Fruit fly (Drosophila melanogaster) whole organism, embryonic: ENCODE measurements around the gene CG42716.
A peak's percentile ranks its signal among the peaks of the same experiment; 100 is the strongest.

Experiments
- ATbp ChIP-seq: fragments of 200-800 bp; sonication (Bioruptor generic); optimal IDR thresholded peaks from 2 replicates; lab custom pipeline; 2017; ENCODE audit warnings: missing biosample characterization, mild to moderate bottlenecking, missing genetic modification characterization, missing genetic modification reagents
- Antp ChIP-seq: fragments of 200-800 bp; sonication (Bioruptor generic); optimal IDR thresholded peaks from 3 replicates; lab custom pipeline; 2016; ENCODE audit warnings: missing biosample characterization, missing genetic modification characterization
- CG10543 ChIP-seq: fragments of 200-800 bp; sonication (Bioruptor generic); optimal IDR thresholded peaks from 3 replicates; lab custom pipeline; 2017; ENCODE audit warnings: missing biosample characterization, mild to moderate bottlenecking, missing genetic modification characterization, moderate library complexity
- CG11696 ChIP-seq: fragments of 200-800 bp; sonication (Bioruptor generic); IDR thresholded peaks from 2 replicates; pipeline ENCODE4 v1.3.6; 2022; ENCODE audit warnings: missing biosample characterization, missing genetic modification characterization
- CG14710 ChIP-seq: fragments of 200-800 bp; sonication (Bioruptor generic); optimal IDR thresholded peaks from 3 replicates; lab custom pipeline; 2019; ENCODE audit warnings: missing biosample characterization, mild to moderate bottlenecking, missing genetic modification characterization, moderate library complexity
- CG18011 ChIP-seq: fragments of 200-800 bp; sonication (Bioruptor generic); optimal IDR thresholded peaks from 2 replicates; lab custom pipeline; 2017; ENCODE audit warnings: missing biosample characterization, missing genetic modification characterization, mild to moderate bottlenecking, moderate library complexity, missing genotype
- CG2199 ChIP-seq: fragments of 200-800 bp; sonication (Bioruptor generic); IDR thresholded peaks from 3 replicates; pipeline ENCODE4 v1.3.6; 2022; ENCODE audit warnings: missing biosample characterization, missing genetic modification characterization
- CG2889 ChIP-seq: fragments of 200-800 bp; sonication (Bioruptor generic); IDR thresholded peaks from 3 replicates; pipeline ENCODE4 v1.3.6; 2022; ENCODE audit warnings: missing biosample characterization, missing genetic modification characterization
- CG32767 ChIP-seq: fragments of 200-800 bp; sonication (Bioruptor generic); IDR thresholded peaks from 2 replicates; pipeline ENCODE4 v1.3.6; 2022; ENCODE audit warnings: missing biosample characterization, missing genetic modification characterization
- CG34422 ChIP-seq: fragments of 200-800 bp; sonication (Bioruptor generic); IDR thresholded peaks from 3 replicates; pipeline ENCODE4 v1.3.6; 2022; ENCODE audit warnings: missing biosample characterization, missing genetic modification characterization
- CG3995 ChIP-seq: fragments of 200-800 bp; sonication (Bioruptor generic); optimal IDR thresholded peaks from 3 replicates; lab custom pipeline; 2016; ENCODE audit warnings: missing biosample characterization, missing genetic modification characterization
- CG4360 ChIP-seq: fragments of 200-800 bp; sonication (Bioruptor generic); IDR thresholded peaks from 2 replicates; pipeline ENCODE4 v1.3.6; 2022; ENCODE audit warnings: missing biosample characterization, missing genetic modification characterization
- CG4424 ChIP-seq: fragments of 200-800 bp; sonication (Bioruptor generic); optimal IDR thresholded peaks from 3 replicates; lab custom pipeline; 2016; ENCODE audit warnings: missing biosample characterization, missing genetic modification characterization
- CG5245 ChIP-seq: fragments of 200-800 bp; sonication (Bioruptor generic); optimal IDR thresholded peaks from 3 replicates; lab custom pipeline; 2016; ENCODE audit warnings: missing biosample characterization, missing genetic modification characterization
- CG6854 ChIP-seq: fragments of 200-800 bp; sonication (Bioruptor generic); optimal IDR thresholded peaks from 3 replicates; lab custom pipeline; 2017; ENCODE audit warnings: missing biosample characterization, mild to moderate bottlenecking, missing genetic modification characterization
- CG8281 ChIP-seq: fragments of 200-800 bp; sonication (Bioruptor generic); optimal IDR thresholded peaks from 2 replicates; lab custom pipeline; 2018; ENCODE audit warnings: missing biosample characterization, mild to moderate bottlenecking, missing genetic modification characterization, moderate library complexity
- CG8388 ChIP-seq: fragments of 200-800 bp; sonication (Bioruptor generic); optimal IDR thresholded peaks from 2 replicates; lab custom pipeline; 2019; ENCODE audit warnings: missing biosample characterization, mild to moderate bottlenecking, missing genetic modification characterization, moderate library complexity
- CG9932 ChIP-seq: fragments of 200-800 bp; sonication (Bioruptor generic); IDR thresholded peaks from 2 replicates; pipeline ENCODE4 v1.3.6; 2022; ENCODE audit warnings: missing biosample characterization, missing genetic modification characterization
- Chrac-16 ChIP-seq: fragments of 200-800 bp; sonication (Bioruptor generic); optimal IDR thresholded peaks from 3 replicates; lab custom pipeline; 2016; ENCODE audit warnings: missing biosample characterization, missing genetic modification characterization
- Dp ChIP-seq: fragments of 200-800 bp; sonication (Bioruptor generic); optimal IDR thresholded peaks from 2 replicates; lab custom pipeline; 2018; ENCODE audit warnings: missing biosample characterization, mild to moderate bottlenecking, missing genetic modification characterization, moderate library complexity
- E2f2 ChIP-seq: fragments of 200-800 bp; sonication (Bioruptor generic); IDR thresholded peaks from 2 replicates; pipeline ENCODE4 v1.3.6; 2022; ENCODE audit warnings: missing biosample characterization, missing genetic modification characterization
- Ets65A ChIP-seq: fragments of 200-800 bp; sonication (Bioruptor generic); peaks from one replicate; lab custom pipeline; 2016; ENCODE audit warnings: missing biosample characterization, missing genetic modification characterization
- Hand ChIP-seq: fragments of 200-800 bp; sonication (Bioruptor generic); optimal IDR thresholded peaks from 2 replicates; lab custom pipeline; 2017; ENCODE audit warnings: mild to moderate bottlenecking, missing biosample characterization, missing genetic modification reagents, missing genetic modification characterization
- MBD-R2 ChIP-seq: fragments of 200-800 bp; sonication (Bioruptor generic); IDR thresholded peaks from 2 replicates; pipeline ENCODE4 v1.3.6; 2022; ENCODE audit warnings: missing biosample characterization, missing genetic modification characterization
- MESR4 ChIP-seq: fragments of 200-800 bp; sonication (Bioruptor generic); optimal IDR thresholded peaks from 2 replicates; lab custom pipeline; 2018; ENCODE audit warnings: missing biosample characterization, mild to moderate bottlenecking, missing genetic modification characterization, moderate library complexity
- Med ChIP-seq: fragments of 200-800 bp; sonication (Bioruptor generic); peaks from one replicate; lab custom pipeline; 2016; ENCODE audit warnings: missing biosample characterization, missing genetic modification characterization, mild to moderate bottlenecking, inconsistent platforms, moderate library complexity
- NC2α ChIP-seq: fragments of 200-800 bp; sonication (Bioruptor generic); optimal IDR thresholded peaks from 2 replicates; lab custom pipeline; 2016; ENCODE audit warnings: missing biosample characterization, missing genetic modification characterization
- Optix ChIP-seq: fragments of 200-800 bp; sonication (Bioruptor generic); IDR thresholded peaks from 3 replicates; pipeline ENCODE4 v1.3.6; 2022; ENCODE audit warnings: missing biosample characterization, missing genetic modification characterization
- Trl ChIP-seq, 3 experiments: fragments of >200 bp in 2 of 3; fragments of 200-800 bp in 1 of 3; sonication (Bioruptor generic) in 1 of 3; optimal IDR thresholded peaks; 2 replicates in 1 of 3; 3 replicates in 2 of 3; lab custom pipeline; 2016 to 2017; ENCODE audit warnings: missing biosample characterization in 1 of 3, missing genetic modification characterization in 1 of 3
- ato ChIP-seq: fragments of 200-800 bp; sonication (Bioruptor generic); IDR thresholded peaks from 2 replicates; pipeline ENCODE4 v1.3.6; 2022; ENCODE audit warnings: missing biosample characterization, missing genetic modification characterization; ENCODE audit not compliant: partially characterized antibody
- cad ChIP-seq: fragments of >200 bp; optimal IDR thresholded peaks from 2 replicates; lab custom pipeline; 2017; ENCODE audit warnings: missing biosample characterization, missing genetic modification characterization
- dan ChIP-seq: fragments of 200-800 bp; sonication (Bioruptor generic); IDR thresholded peaks from 2 replicates; pipeline ENCODE4 v1.3.6; 2022; ENCODE audit warnings: missing biosample characterization, missing genetic modification characterization
- dm ChIP-seq: fragments of 200-800 bp; sonication (Bioruptor generic); optimal IDR thresholded peaks from 3 replicates; lab custom pipeline; 2016; ENCODE audit warnings: missing biosample characterization, missing genetic modification characterization
- gce ChIP-seq: fragments of 200-800 bp; sonication (Bioruptor generic); IDR thresholded peaks from 3 replicates; pipeline ENCODE4 v1.3.6; 2022; ENCODE audit warnings: missing biosample characterization, missing genetic modification characterization
- gfzf ChIP-seq: fragments of 200-800 bp; sonication (Bioruptor generic); optimal IDR thresholded peaks from 2 replicates; lab custom pipeline; 2016; ENCODE audit warnings: missing biosample characterization, mild to moderate bottlenecking, missing genetic modification characterization, moderate library complexity
- kay ChIP-seq: fragments of 200-800 bp; sonication (Bioruptor generic); optimal IDR thresholded peaks from 2 replicates; lab custom pipeline; 2016; ENCODE audit warnings: missing biosample characterization, missing genetic modification characterization
- nmo ChIP-seq: fragments of 200-800 bp; sonication (Bioruptor generic); optimal IDR thresholded peaks from 2 replicates; lab custom pipeline; 2018; ENCODE audit warnings: missing biosample characterization, mild to moderate bottlenecking, missing genetic modification characterization, moderate library complexity
- oc ChIP-seq: fragments of 200-800 bp; sonication (Bioruptor generic); optimal IDR thresholded peaks from 2 replicates; lab custom pipeline; 2018; ENCODE audit warnings: missing biosample characterization, mild to moderate bottlenecking, missing genetic modification characterization, moderate library complexity
- onecut ChIP-seq: fragments of 200-800 bp; sonication (Bioruptor generic); IDR thresholded peaks from 2 replicates; pipeline ENCODE4 v1.3.6; 2022; ENCODE audit warnings: missing biosample characterization, missing genetic modification characterization
- pnt ChIP-seq: fragments of 200-800 bp; sonication (Bioruptor generic); optimal IDR thresholded peaks from 3 replicates; lab custom pipeline; 2016; ENCODE audit warnings: missing biosample characterization, missing genetic modification characterization
- prd ChIP-seq, 3 experiments: fragments of >200 bp in 2 of 3; fragments of 200-800 bp in 1 of 3; sonication (Bioruptor generic) in 1 of 3; optimal IDR thresholded peaks in 2 of 3; IDR thresholded peaks in 1 of 3; 2 replicates in 2 of 3; 3 replicates in 1 of 3; pipeline versions ENCODE4 v1.3.6 to Lab custom; 2017 to 2022; ENCODE audit warnings: missing biosample characterization in 1 of 3, missing genetic modification characterization in 1 of 3
- scrt ChIP-seq: fragments of 200-800 bp; sonication (Bioruptor generic); optimal IDR thresholded peaks from 2 replicates; lab custom pipeline; 2018; ENCODE audit warnings: missing biosample characterization, mild to moderate bottlenecking, missing genetic modification characterization, moderate library complexity
- sens ChIP-seq: fragments of 200-800 bp; sonication (Bioruptor generic); peaks from one replicate; lab custom pipeline; 2016; ENCODE audit warnings: missing biosample characterization, missing genetic modification characterization
- seq ChIP-seq: fragments of 200-800 bp; sonication (Bioruptor generic); IDR thresholded peaks from 2 replicates; pipeline ENCODE4 v1.3.6; 2022; ENCODE audit warnings: missing biosample characterization, missing genetic modification characterization
- tap ChIP-seq: fragments of 200-800 bp; optimal IDR thresholded peaks from 3 replicates; lab custom pipeline; 2019; ENCODE audit warnings: missing biosample characterization, mild to moderate bottlenecking, missing genetic modification characterization, moderate library complexity
- unc-4 ChIP-seq: fragments of 200-800 bp; sonication (Bioruptor generic); IDR thresholded peaks from 2 replicates; pipeline ENCODE4 v1.3.6; 2022; ENCODE audit warnings: missing biosample characterization, missing genetic modification characterization; ENCODE audit not compliant: partially characterized antibody

Gene CG42716

dm6 chr3L:16033090-16033828, at the start of gene CG42716, which contains the start of gene CG42717:
Gene CG42716 (plus strand): TSS chr3L:16033778.
Gene CG42717 (minus strand): TSS chr3L:16033190.
- TF ChIP-seq tap (tag; lab: Kevin White, UChicago) (no peak), CG32767 (GFP tag; lab: Robert Waterston, UW) (no peak), Trl (optimal IDR thresholded peaks at IDR 0.05; lab: Kevin White, UChicago) (no peak), Trl (GFP tag; optimal IDR thresholded peaks at IDR 0.05; lab: Kevin White, UChicago) (no peak), CG6854 (GFP tag; lab: Kevin White, UChicago) (no peak), Hand (GFP tag; lab: Kevin White, UChicago) (no peak), dm (GFP tag; lab: Kevin White, UChicago) (no peak), ATbp (GFP tag; lab: Kevin White, UChicago) (no peak), CG9932 (GFP tag; lab: Robert Waterston, UW) (no peak), CG11696 (GFP tag; lab: Robert Waterston, UW) (no peak), CG4424 (no peak), unc-4 (GFP tag; lab: Robert Waterston, UW) (no peak), CG10543 (no peak), scrt (GFP tag; lab: Kevin White, UChicago) (no peak), CG2889 (GFP tag; lab: Robert Waterston, UW) (no peak), MESR4 (GFP tag; lab: Kevin White, UChicago) (no peak), nmo (GFP tag; lab: Kevin White, UChicago) (no peak), CG8388 (GFP tag; lab: Kevin White, UChicago) (no peak), CG34422 (GFP tag; lab: Robert Waterston, UW) (no peak)

DNA sequence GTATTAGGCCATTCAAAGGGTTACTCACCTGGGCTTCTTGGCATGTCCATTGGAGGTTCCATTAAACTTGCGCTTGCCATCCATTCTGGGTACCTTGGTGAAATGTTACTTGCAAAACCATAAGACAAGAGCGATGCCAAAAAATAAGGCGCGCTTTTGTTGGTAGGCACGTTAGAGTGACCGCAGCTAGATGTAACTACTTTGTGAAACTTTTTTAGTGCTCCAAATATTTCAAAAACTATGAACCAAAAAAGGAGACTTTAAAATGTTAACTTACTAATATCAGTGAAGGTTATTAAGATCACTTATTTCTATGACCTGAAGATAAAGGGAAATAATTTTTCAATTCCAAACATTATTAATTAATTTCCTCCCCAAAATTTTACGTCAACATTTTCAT, 45.9 kb upstream of the CG42716 start, which contains the start of gene PolD1:
TSS of gene PolD1 (minus strand) at position 181 of the 400 bp plus-strand sequence.
- no peak for TF ChIP-seq pnt (GFP tag; lab: Kevin White, UChicago)
- TF ChIP-seq CG8281 (tag; lab: Kevin White, UChicago), result no peak
- no peak for TF ChIP-seq NC2α (GFP tag; lab: Kevin White, UChicago)
- peak; percentile 31 for TF ChIP-seq MBD-R2 (GFP tag; lab: Robert Waterston, UW)
- peak; percentile 16 for TF ChIP-seq Med (GFP tag; lab: Kevin White, UChicago)
- peak; percentile 55 for TF ChIP-seq gfzf
- TF ChIP-seq Ets65A (GFP tag; lab: Kevin White, UChicago), result peak; percentile 43
- TF ChIP-seq Chrac-16 (GFP tag; lab: Kevin White, UChicago), result peak; percentile 5
- no peak for TF ChIP-seq CG2199 (GFP tag; lab: Robert Waterston, UW)
- TF ChIP-seq CG4424, result peak; percentile 1
- peak; percentile 51 for TF ChIP-seq Dp (GFP tag; lab: Kevin White, UChicago)
- TF ChIP-seq E2f2 (GFP tag; lab: Robert Waterston, UW), result peak; percentile 50
- TF ChIP-seq CG18011 (GFP tag; lab: Kevin White, UChicago), result no peak
- TF ChIP-seq seq (GFP tag; lab: Robert Waterston, UW), result no peak
- peak; percentile 74 for TF ChIP-seq CG3995 (GFP tag; lab: Kevin White, UChicago)
- no peak for TF ChIP-seq sens (GFP tag; lab: Kevin White, UChicago)

- TF ChIP-seq CG14710 (tag; lab: Kevin White, UChicago), result peak; percentile 59
- TF ChIP-seq CG4360 (GFP tag; lab: Robert Waterston, UW), result no peak
- TF ChIP-seq ato (GFP tag; lab: Robert Waterston, UW), result 0 out of 2 replicates have a peak, but pooled peaks have one; percentile 12
- no peak for TF ChIP-seq prd (optimal IDR thresholded peaks at IDR 0.05; lab: Kevin White, UChicago)
- TF ChIP-seq prd (GFP tag; IDR thresholded peaks at IDR 0.05; lab: Robert Waterston, UW), result 0 out of 3 replicates have a peak, but pooled peaks have one; percentile 17
- TF ChIP-seq kay, result no peak
- no peak for TF ChIP-seq Antp (GFP tag; lab: Kevin White, UChicago)
- TF ChIP-seq CG2889 (GFP tag; lab: Robert Waterston, UW), result no peak
- no peak for TF ChIP-seq oc (tag; lab: Kevin White, UChicago)
- TF ChIP-seq CG5245 (GFP tag; lab: Kevin White, UChicago), result no peak
- peak; percentile 57 for TF ChIP-seq MBD-R2 (GFP tag; lab: Robert Waterston, UW)
- TF ChIP-seq Optix (GFP tag; lab: Robert Waterston, UW), result no peak
- TF ChIP-seq cad (GFP tag; lab: Kevin White, UChicago), result no peak
- no peak for TF ChIP-seq dan (GFP tag; lab: Robert Waterston, UW)
- TF ChIP-seq gce (GFP tag; lab: Robert Waterston, UW), result no peak
- no peak for TF ChIP-seq onecut (GFP tag; lab: Robert Waterston, UW)
These were observed 45.5 kb upstream of the CG42716 start, which contains the start of gene Hip14 for dm6 chr3L:15988039-15988546. Gene Hip14 (plus strand): TSS chr3L:15988236.
